Fruit fly (Drosophila melanogaster): ENCODE data around the gene sstn.
A peak's percentile ranks its signal among the peaks of the same experiment; 100 is the strongest.

Gene sstn

dm6 chr3L:15107776-15108379 lies 13.4 kb upstream of the sstn start (continued):
- TF ChIP-seq Asciz (GFP tag; optimal IDR thresholded peaks at IDR 0.05) (peak; percentile 52), chinmo (GFP tag; IDR thresholded peaks at IDR 0.05; ENCODE audit: partially characterized antibody) (no peak), sug (tag; optimal IDR thresholded peaks at IDR 0.05) (no peak), Nf-YA (GFP tag; IDR thresholded peaks at IDR 0.05) (no peak), Opbp (GFP tag; IDR thresholded peaks at IDR 0.05; ENCODE audit: partially characterized antibody) (no peak), CG9437 (GFP tag; optimal IDR thresholded peaks at IDR 0.05) (peak; percentile 52), CG12659 (GFP tag; optimal IDR thresholded peaks at IDR 0.05) (no peak), z (GFP tag; IDR thresholded peaks at IDR 0.05) (no peak), Usf (GFP tag; optimal IDR thresholded peaks at IDR 0.05) (peak; percentile 5), Hmr (GFP tag; optimal IDR thresholded peaks at IDR 0.05) (peak; percentile 52), dimm (GFP tag; IDR thresholded peaks at IDR 0.05) (0 out of 2 replicates have a peak, but pooled peaks have one; percentile 24), CG10959 (GFP tag; IDR thresholded peaks at IDR 0.05) (0 out of 2 replicates have a peak, but pooled peaks have one; percentile 7), CG5180 (GFP tag; optimal IDR thresholded peaks at IDR 0.05) (no peak), vvl (GFP tag; IDR thresholded peaks at IDR 0.05) (peak; percentile 74), CG11456 (GFP tag; IDR thresholded peaks at IDR 0.05) (no peak), Abd-B (GFP tag; optimal IDR thresholded peaks at IDR 0.05) (no peak), ci (GFP tag; IDR thresholded peaks at IDR 0.05) (peak; percentile 36; the same call in 1 of the 3 replicates), CG31388 (GFP tag; optimal IDR thresholded peaks at IDR 0.05) (no peak), CG6854 (GFP tag; optimal IDR thresholded peaks at IDR 0.05) (no peak), lola (GFP tag; optimal IDR thresholded peaks at IDR 0.05) (peak in 1 of 3 experiments; percentile 80), pnt (GFP tag; optimal IDR thresholded peaks at IDR 0.05) (peak; percentile 8), HLH4C (GFP tag; IDR thresholded peaks at IDR 0.05; ENCODE audit: partially characterized antibody) (no peak), CG15011 (GFP tag; optimal IDR thresholded peaks at IDR 0.05) (no peak), CG32772 (GFP tag; IDR thresholded peaks at IDR 0.05) (0 out of 2 replicates have a peak, but pooled peaks have one; percentile 42), Drgx (GFP tag; IDR thresholded peaks at IDR 0.05) (peak; percentile 87), Spps (tag; optimal IDR thresholded peaks at IDR 0.05) (peak; percentile 39), CG6272 (GFP tag; IDR thresholded peaks at IDR 0.05) (no peak), CG32767 (GFP tag; IDR thresholded peaks at IDR 0.05) (no peak), CG13287 (GFP tag; IDR thresholded peaks at IDR 0.05; ENCODE audit: partially characterized antibody) (no peak), grau (tag; optimal IDR thresholded peaks at IDR 0.05) (peak; percentile 49), sc (optimal IDR thresholded peaks at IDR 0.05) (no peak), sc (GFP tag; optimal IDR thresholded peaks at IDR 0.05) (peak; percentile 45), Sox102F (GFP tag; optimal IDR thresholded peaks at IDR 0.05) (peak; percentile 63), kay (GFP tag; optimal IDR thresholded peaks at IDR 0.05) (no peak), trem (tag; optimal IDR thresholded peaks at IDR 0.05) (peak; percentile 43), CG8924 (tag; optimal IDR thresholded peaks at IDR 0.05) (peak; percentile 58), psq (GFP tag; optimal IDR thresholded peaks at IDR 0.05) (no peak), az2 (GFP tag; optimal IDR thresholded peaks at IDR 0.05) (peak; percentile 39), Max (GFP tag; optimal IDR thresholded peaks at IDR 0.05) (peak; percentile 14), CG14710 (tag; optimal IDR thresholded peaks at IDR 0.05) (peak; percentile 74), da (GFP tag; optimal IDR thresholded peaks at IDR 0.05) (no peak), Six4 (GFP tag; optimal IDR thresholded peaks at IDR 0.05) (peak; percentile 47), klu (GFP tag; IDR thresholded peaks at IDR 0.05) (no peak), Lpt (GFP tag; optimal IDR thresholded peaks at IDR 0.05) (no peak), pros (GFP tag; optimal IDR thresholded peaks at IDR 0.05) (no peak), CG11247 (GFP tag; IDR thresholded peaks at IDR 0.05) (no peak), dan (GFP tag; IDR thresholded peaks at IDR 0.05) (no peak), prd (optimal IDR thresholded peaks at IDR 0.05) (no peak), prd (GFP tag; IDR thresholded peaks at IDR 0.05) (peak; percentile 58; the same call in 1 of the 3 replicates), CG9727 (GFP tag; optimal IDR thresholded peaks at IDR 0.05) (peak; percentile 82)
